Worm (Caenorhabditis elegans) whole organism, L1 larva: ENCODE results near the gene K08F9.4.
"Not testable (repeated sequence)": the region's sequence is repeated elsewhere in the genome, so short reads cannot be mapped to it uniquely, and the experiment has no call there.

Source experiments
- alr-1 ChIP-seq: fragments of 200-800 bp; sonication (Bioruptor generic); optimal IDR thresholded peaks from 2 replicates; lab custom pipeline; 2018; ENCODE audit warnings: borderline replicate concordance, mild to moderate bottlenecking, missing genetic modification characterization, missing compliant biosample characterization
- elt-3 ChIP-seq, 6 experiments: fragments of 150-350 bp in 1 of 6; sonication (generic microtip); optimal IDR thresholded peaks; 2 replicates each; lab custom pipeline; 2017 to 2018; ENCODE audit warnings: missing biosample characterization in 6 of 6, missing genetic modification characterization in 6 of 6, inconsistent platforms in 1 of 6
- lin-35 ChIP-seq, 2 experiments: fragments of 150-350 bp; optimal IDR thresholded peaks; 2 replicates each; lab custom pipeline; 2014; ENCODE audit warnings: missing biosample characterization in 2 of 2, missing genetic modification characterization in 2 of 2, missing genetic modification reagents in 2 of 2
- nhr-47 ChIP-seq: sonication (generic microtip); optimal IDR thresholded peaks from 2 replicates; lab custom pipeline; 2016; ENCODE audit warnings: mild to moderate bottlenecking, missing genetic modification characterization, moderate library complexity, missing compliant biosample characterization
- pqm-1 ChIP-seq: sonication (generic microtip); optimal IDR thresholded peaks from 3 replicates; lab custom pipeline; 2017; ENCODE audit warnings: missing biosample characterization, missing genetic modification characterization
- unc-30 ChIP-seq: sonication (generic microtip); optimal IDR thresholded peaks from 2 replicates; lab custom pipeline; 2017; ENCODE audit warnings: missing biosample characterization, missing genetic modification characterization

DNA sequence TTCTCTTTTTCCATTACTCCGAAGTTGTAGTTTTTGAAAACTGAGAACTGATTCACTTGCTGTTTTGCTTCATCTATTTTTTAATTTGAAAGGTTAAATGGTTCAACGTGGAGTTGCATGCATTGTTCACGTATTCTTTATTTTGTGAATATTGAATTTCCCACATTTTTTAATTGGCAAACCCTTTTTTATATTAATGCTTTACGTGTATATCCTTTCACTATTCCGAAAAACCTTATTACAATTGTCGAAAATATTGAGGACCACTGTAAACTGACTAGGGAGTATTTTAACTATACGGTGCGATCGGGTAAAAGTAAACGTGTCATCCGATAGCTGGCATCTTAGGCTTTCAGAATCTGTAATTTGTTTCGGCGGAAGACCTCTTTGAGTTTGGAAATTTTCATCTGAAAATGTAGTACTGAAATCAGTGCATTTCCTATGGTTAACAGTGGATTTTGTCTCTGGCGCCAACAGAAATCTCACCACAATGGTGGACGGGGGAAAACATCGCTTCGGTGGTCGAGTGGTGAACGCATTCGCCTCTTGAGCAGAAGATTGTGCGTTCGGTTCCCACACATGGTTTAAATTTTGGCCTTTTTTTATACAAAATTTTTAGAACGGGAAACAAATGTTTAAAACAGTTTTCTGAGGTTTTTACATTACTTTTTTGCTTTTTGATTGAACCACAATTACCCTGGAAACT lies 37.8 kb upstream of the K08F9.4 start, which contains the start of gene C01G10.14:
- not testable (repeated sequence) for TF ChIP-seq alr-1 (tag; lab: Kevin White, UChicago); nhr-47; lin-35 (GFP tag; optimal IDR thresholded peaks at IDR 0.05; lab: Kevin White, UChicago); elt-3 (tag; optimal IDR thresholded peaks at IDR 0.05; lab: Kevin White, UChicago); unc-30 (tag; lab: Kevin White, UChicago); pqm-1 (tag; lab: Kevin White, UChicago)
